Fruit fly (Drosophila melanogaster) whole organism, wandering third instar larva: ENCODE measurements around the gene CG15923.

ENCODE experiments used
- Dfd ChIP-seq: fragments of >200 bp; optimal IDR thresholded peaks from 2 replicates; lab custom pipeline; 2017; ENCODE audit warnings: missing biosample characterization, missing genetic modification characterization
- Hr83 ChIP-seq: fragments of 200-300 bp; sonication (Bioruptor generic); optimal IDR thresholded peaks from 2 replicates; lab custom pipeline; 2016; ENCODE audit warnings: missing biosample characterization, mild to moderate bottlenecking, missing genetic modification characterization, moderate library complexity; ENCODE audit not compliant: poor library complexity, severe bottlenecking
- Mio ChIP-seq: sonication (Bioruptor generic); optimal IDR thresholded peaks from 2 replicates; lab custom pipeline; 2016; ENCODE audit warnings: missing biosample characterization, missing genetic modification characterization
- Myc ChIP-seq: fragments of >200 bp; optimal IDR thresholded peaks from 2 replicates; lab custom pipeline; 2017
- dsf ChIP-seq: sonication (Bioruptor generic); optimal IDR thresholded peaks from 2 replicates; lab custom pipeline; 2016; ENCODE audit warnings: missing biosample characterization, missing genetic modification characterization, borderline replicate concordance
- psq ChIP-seq: fragments of 200-800 bp; sonication (Bioruptor generic); optimal IDR thresholded peaks from 3 replicates; lab custom pipeline; 2017; ENCODE audit warnings: missing biosample characterization, mild to moderate bottlenecking, missing genetic modification characterization, moderate library complexity
- rgr ChIP-seq: fragments of 200-800 bp; sonication (Bioruptor generic); optimal IDR thresholded peaks from 3 replicates; lab custom pipeline; 2016; ENCODE audit warnings: missing biosample characterization, mild to moderate bottlenecking, missing genetic modification characterization
- sv ChIP-seq: fragments of 200-800 bp; sonication (Bioruptor generic); optimal IDR thresholded peaks from 3 replicates; lab custom pipeline; 2016; ENCODE audit warnings: missing biosample characterization, missing genetic modification characterization

DNA sequence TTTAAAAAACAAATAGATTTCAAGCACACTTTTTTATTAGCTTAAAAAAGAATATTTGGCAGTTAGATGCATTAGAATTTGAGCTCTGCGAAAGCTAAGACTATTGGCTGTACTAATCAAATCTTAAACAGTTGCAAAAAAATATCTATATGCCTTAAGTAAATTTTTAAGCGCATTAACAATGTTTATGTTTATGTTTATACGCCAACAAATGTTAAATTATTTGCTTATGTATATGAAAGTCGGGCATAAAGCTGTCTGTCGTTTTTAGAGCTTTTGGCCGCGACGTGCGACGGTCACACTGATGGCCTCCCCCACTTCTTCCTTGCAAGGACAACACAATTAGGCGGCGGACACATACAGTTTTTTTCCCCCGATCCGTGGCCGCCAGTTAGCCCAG, 882 bp upstream of the CG15923 start, which contains the start of gene CG5466:
- TF ChIP-seq Myc (lab: Kevin White, UChicago) (no peak), sv (GFP tag; lab: Kevin White, UChicago) (no peak), Mio (GFP tag; lab: Kevin White, UChicago) (no peak), Dfd (GFP tag; lab: Kevin White, UChicago) (no peak), dsf (GFP tag; lab: Kevin White, UChicago) (no peak), Hr83 (no peak), psq (no peak), rgr (no peak)
